Worm (Caenorhabditis elegans): ENCODE results near the gene T13H5.1.

DNA sequence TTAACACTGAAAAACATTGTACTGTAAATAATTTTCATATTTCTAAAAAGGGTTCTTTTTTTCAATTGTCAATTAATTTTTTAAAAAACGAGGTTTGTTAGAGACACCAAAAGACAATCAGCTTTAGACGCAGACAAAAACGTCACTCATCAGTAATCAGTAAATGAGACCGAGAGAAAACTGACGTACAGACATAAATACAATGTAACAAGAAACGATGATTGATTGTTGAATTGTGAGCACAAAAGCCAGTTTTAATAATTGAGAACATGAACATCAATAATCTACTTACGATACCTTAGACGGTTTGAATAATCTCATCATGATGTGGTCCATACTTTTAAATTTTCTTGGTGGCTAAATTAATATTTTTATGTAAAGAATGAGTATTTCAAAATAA, 2.1 kb downstream of the T13H5.1 start:
- TF ChIP-seq mab-5 (tag; optimal IDR thresholded peaks at IDR 0.05) (no peak), nhr-28 (tag; optimal IDR thresholded peaks at IDR 0.05) (no peak)
